Worm (Caenorhabditis elegans): ENCODE results near the gene Y46C8AM.1.

- TF ChIP-seq egrh-3 (GFP tag; IDR thresholded peaks at IDR 0.05) (no peak), ceh-79 (tag; optimal IDR thresholded peaks at IDR 0.05) (no peak), F10E7.11 (tag; optimal IDR thresholded peaks at IDR 0.05) (no peak), lin-26 (GFP tag; IDR thresholded peaks at IDR 0.05) (no peak), ztf-6 (GFP tag; IDR thresholded peaks at IDR 0.05) (no peak), nfya-1 (tag; optimal IDR thresholded peaks at IDR 0.05; ENCODE audit: borderline replicate concordance, insufficient read depth) (no peak), unc-130 (GFP tag; optimal IDR thresholded peaks at IDR 0.05) (no peak), attf-6 (GFP tag; IDR thresholded peaks at IDR 0.05) (no peak), F37B4.10 (GFP tag; IDR thresholded peaks at IDR 0.05) (no peak), mes-4 (tag; optimal IDR thresholded peaks at IDR 0.05) (no peak), K12H6.12 (tag; optimal IDR thresholded peaks at IDR 0.05) (no peak)
These were observed 43.2 kb upstream of the Y46C8AM.1 start, which contains the start of gene srz-19 for ce11 chrIV:3919506-3919905.

All from whole organism, young adult.